Fruit fly (Drosophila melanogaster) whole organism, wandering third instar larva: ENCODE measurements around the gene CG32547.

Experiments
- Abd-B ChIP-seq: fragments of >200 bp; optimal IDR thresholded peaks from 2 replicates; lab custom pipeline; 2017; ENCODE audit warnings: missing biosample characterization, missing genetic modification characterization
- HLH106 ChIP-seq: fragments of 200-800 bp; optimal IDR thresholded peaks from 3 replicates; lab custom pipeline; 2019; ENCODE audit warnings: missing biosample characterization, mild to moderate bottlenecking, missing genetic modification characterization, moderate library complexity
- Hr78 ChIP-seq: fragments of >200 bp; optimal IDR thresholded peaks from 2 replicates; lab custom pipeline; 2017; ENCODE audit warnings: missing biosample characterization, missing genetic modification characterization
- Jra ChIP-seq: sonication (Bioruptor generic); optimal IDR thresholded peaks from 2 replicates; lab custom pipeline; 2016; ENCODE audit warnings: missing biosample characterization, missing genetic modification characterization
- N ChIP-seq: fragments of >200 bp; optimal IDR thresholded peaks from 2 replicates; lab custom pipeline; 2018; ENCODE audit warnings: missing biosample characterization, missing external identifiers, missing genetic modification characterization
- Rel ChIP-seq, 2 experiments: fragments of 200-800 bp; sonication (Bioruptor generic) in 1 of 2; optimal IDR thresholded peaks; 2 replicates in 1 of 2; 3 replicates in 1 of 2; lab custom pipeline; 2016 to 2019; ENCODE audit warnings: mild to moderate bottlenecking in 2 of 2, missing biosample characterization in 2 of 2, missing genetic modification characterization in 2 of 2, moderate library complexity in 1 of 2
- dmrt93B ChIP-seq: fragments of 200-800 bp; sonication (Bioruptor generic); optimal IDR thresholded peaks from 2 replicates; lab custom pipeline; 2018; ENCODE audit warnings: missing biosample characterization, mild to moderate bottlenecking, missing genetic modification characterization
- pan ChIP-seq: fragments of >200 bp; optimal IDR thresholded peaks from 2 replicates; lab custom pipeline; 2017
- psq ChIP-seq: fragments of 200-800 bp; sonication (Bioruptor generic); optimal IDR thresholded peaks from 3 replicates; lab custom pipeline; 2017; ENCODE audit warnings: missing biosample characterization, mild to moderate bottlenecking, missing genetic modification characterization, moderate library complexity
- sage ChIP-seq: fragments of 200-800 bp; sonication (Bioruptor generic); optimal IDR thresholded peaks from 2 replicates; lab custom pipeline; 2016; ENCODE audit warnings: missing biosample characterization, mild to moderate bottlenecking, missing genetic modification characterization
- tai ChIP-seq: sonication (Bioruptor generic); optimal IDR thresholded peaks from 2 replicates; lab custom pipeline; 2016; ENCODE audit warnings: missing biosample characterization, missing genetic modification characterization

The CG32547 gene

dm6 chrX:18399965-18400364, 79.3 kb downstream of the CG32547 start, which contains the start of gene CG34328:
TSS of gene CG34328 (minus strand) at chrX:18400065.
- TF ChIP-seq sage (no peak), Hr78 (no peak), Jra (GFP tag; lab: Kevin White, UChicago) (no peak), Abd-B (GFP tag; lab: Kevin White, UChicago) (no peak), HLH106 (no peak), dmrt93B (no peak), N (GFP tag; lab: Kevin White, UChicago) (no peak), tai (GFP tag; lab: Kevin White, UChicago) (no peak), psq (GFP tag; lab: Kevin White, UChicago) (no peak)

- no peak for TF ChIP-seq pan (lab: Kevin White, UChicago)
- TF ChIP-seq Rel (GFP tag; optimal IDR thresholded peaks at IDR 0.05; lab: Kevin White, UChicago): no peak
- TF ChIP-seq Rel (tag; optimal IDR thresholded peaks at IDR 0.05; lab: Kevin White, UChicago): peak; percentile 40
These were observed 84.1 kb downstream of the CG32547 start for dm6 chrX:18395157-18395556.
